Fruit fly (Drosophila melanogaster) Kc167 (cell line): ENCODE results near the gene CG43740.

ENCODE experiments used
- Myc ChIP-seq: fragments of >200 bp; optimal IDR thresholded peaks from 2 replicates; lab custom pipeline; 2017; ENCODE audit warnings: missing external identifiers
- psq ChIP-seq: fragments of >200 bp; optimal IDR thresholded peaks from 2 replicates; lab custom pipeline; 2017; ENCODE audit warnings: missing external identifiers

- TF ChIP-seq psq (lab: Kevin White, UChicago) (no peak), Myc (lab: Kevin White, UChicago) (no peak)
Measured at dm6 chrX:10300140-10300539, 33.3 kb upstream of the CG43740 start.
